Fruit fly (Drosophila melanogaster): ENCODE measurements around the gene Tak1.
"Not testable (repeated sequence)": the region's sequence is repeated elsewhere in the genome, so short reads cannot be mapped to it uniquely, and the experiment has no call there.

DNA sequence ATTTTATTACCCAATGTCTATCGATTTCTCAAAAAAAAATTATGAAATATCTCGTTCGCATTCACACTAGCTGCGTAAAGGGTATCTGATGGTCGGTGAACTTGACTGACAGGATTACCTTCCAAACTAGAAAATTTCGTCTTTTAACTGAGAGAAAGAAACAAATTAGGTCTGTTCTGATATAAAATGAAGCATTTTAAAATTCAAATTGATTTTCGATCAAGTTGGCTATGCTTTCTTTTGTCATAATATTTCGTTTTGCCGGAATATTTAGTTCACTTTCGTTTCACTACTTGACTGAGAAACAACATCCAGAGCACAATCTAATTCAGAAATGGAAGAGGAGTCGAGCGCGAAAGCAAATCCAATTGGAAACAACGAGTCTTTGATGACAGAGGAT is 2.6 kb upstream of the Tak1 start, which contains the start of gene CG42579:
- TF ChIP-seq Blimp-1 (GFP tag; optimal IDR thresholded peaks at IDR 0.05); CG8319 (GFP tag; optimal IDR thresholded peaks at IDR 0.05); salr (GFP tag; optimal IDR thresholded peaks at IDR 0.05); CG10631 (GFP tag; optimal IDR thresholded peaks at IDR 0.05); Smox (GFP tag; optimal IDR thresholded peaks at IDR 0.05); OdsH (GFP tag; optimal IDR thresholded peaks at IDR 0.05); Gug (GFP tag; IDR thresholded peaks at IDR 0.05); CG6163 (GFP tag; IDR thresholded peaks at IDR 0.05); Lpt (GFP tag; optimal IDR thresholded peaks at IDR 0.05); fd85E (GFP tag; optimal IDR thresholded peaks at IDR 0.05): not testable (repeated sequence)
